Fruit fly (Drosophila melanogaster): ENCODE measurements around the gene Cdk8.

The Cdk8 gene

dm6 chr3L:9836524-9837047, 1.9 kb downstream of the Cdk8 start, which contains the start of gene I-2 (continued):
- TF ChIP-seq ems (GFP tag; optimal IDR thresholded peaks at IDR 0.05) (no peak), vnd (GFP tag; IDR thresholded peaks at IDR 0.05; ENCODE audit: partially characterized antibody) (peak; percentile 73), crp (GFP tag; optimal IDR thresholded peaks at IDR 0.05) (peak in 1 of 2 experiments; percentile 41), bsh (GFP tag; optimal IDR thresholded peaks at IDR 0.05) (no peak), CG4707 (GFP tag; optimal IDR thresholded peaks at IDR 0.05) (no peak), CG15601 (tag; optimal IDR thresholded peaks at IDR 0.05) (peak; percentile 44), Sox100B (GFP tag; optimal IDR thresholded peaks at IDR 0.05) (no peak), gcm2 (GFP tag; optimal IDR thresholded peaks at IDR 0.05) (no peak), E2f2 (GFP tag; IDR thresholded peaks at IDR 0.05) (peak; percentile 45; the same call in 1 of the 2 replicates), fu2 (GFP tag; optimal IDR thresholded peaks at IDR 0.05) (no peak), yki (optimal IDR thresholded peaks at IDR 0.05) (no peak), grn (GFP tag; optimal IDR thresholded peaks at IDR 0.05) (no peak), CTCF (GFP tag; optimal IDR thresholded peaks at IDR 0.05) (peak; percentile 62), Xrp1 (GFP tag; IDR thresholded peaks at IDR 0.05) (no peak), CG18011 (GFP tag; optimal IDR thresholded peaks at IDR 0.05) (no peak), dan (GFP tag; IDR thresholded peaks at IDR 0.05) (no peak), disco-r (GFP tag; optimal IDR thresholded peaks at IDR 0.05) (no peak), emc (GFP tag; optimal IDR thresholded peaks at IDR 0.05) (no peak), Dp (GFP tag; optimal IDR thresholded peaks at IDR 0.05) (peak; percentile 28), CG32772 (GFP tag; IDR thresholded peaks at IDR 0.05) (no peak), chinmo (GFP tag; IDR thresholded peaks at IDR 0.05; ENCODE audit: partially characterized antibody) (peak; percentile 61; the same call in 1 of the 4 replicates), CG10979 (tag; optimal IDR thresholded peaks at IDR 0.05) (no peak), zen2 (GFP tag; IDR thresholded peaks at IDR 0.05; ENCODE audit: partially characterized antibody) (peak; percentile 67; the same call in 1 of the 3 replicates), ato (GFP tag; IDR thresholded peaks at IDR 0.05; ENCODE audit: partially characterized antibody) (peak; percentile 73), Sry-δ (GFP tag; optimal IDR thresholded peaks at IDR 0.05) (peak; percentile 98), Hsf (GFP tag; optimal IDR thresholded peaks at IDR 0.05) (peak; percentile 39), CG10209 (GFP tag; optimal IDR thresholded peaks at IDR 0.05) (no peak), YL-1 (GFP tag; optimal IDR thresholded peaks at IDR 0.05) (peak; percentile 19), dati (GFP tag; IDR thresholded peaks at IDR 0.05) (no peak), CG30431 (GFP tag; optimal IDR thresholded peaks at IDR 0.05) (no peak), lmd (GFP tag; IDR thresholded peaks at IDR 0.05) (no peak), tio (GFP tag; optimal IDR thresholded peaks at IDR 0.05) (no peak), phol (tag; optimal IDR thresholded peaks at IDR 0.05) (peak; percentile 31), hb (GFP tag; IDR thresholded peaks at IDR 0.05; ENCODE audit: partially characterized antibody) (peak; percentile 73; the same call in 2 of the 3 replicates), C15 (GFP tag; IDR thresholded peaks at IDR 0.05) (no peak), CG7928 (GFP tag; optimal IDR thresholded peaks at IDR 0.05) (no peak), p53 (GFP tag; optimal IDR thresholded peaks at IDR 0.05) (no peak), Deaf1 (tag; optimal IDR thresholded peaks at IDR 0.05) (no peak), dm (GFP tag; optimal IDR thresholded peaks at IDR 0.05) (no peak), abd-A (tag; optimal IDR thresholded peaks at IDR 0.05) (no peak), jumu (GFP tag; optimal IDR thresholded peaks at IDR 0.05) (no peak), H15 (GFP tag; IDR thresholded peaks at IDR 0.05) (no peak), HLH4C (GFP tag; IDR thresholded peaks at IDR 0.05; ENCODE audit: partially characterized antibody) (peak; percentile 81), CG11398 (GFP tag; optimal IDR thresholded peaks at IDR 0.05) (no peak), CG15479 (GFP tag; optimal IDR thresholded peaks at IDR 0.05) (no peak), sim (GFP tag; IDR thresholded peaks at IDR 0.05) (no peak), CG2120 (GFP tag; optimal IDR thresholded peaks at IDR 0.05) (peak; percentile 54), dmrt99B (tag; optimal IDR thresholded peaks at IDR 0.05) (no peak), Gsc (GFP tag; IDR thresholded peaks at IDR 0.05) (no peak), oc (tag; optimal IDR thresholded peaks at IDR 0.05) (no peak), Ets97D (GFP tag; optimal IDR thresholded peaks at IDR 0.05) (peak; percentile 16)

Measured in whole organism, embryonic.